Worm (Caenorhabditis elegans) whole organism, L1 larva: ENCODE measurements around the gene ZK185.2.

Experiments
- C04F5.9 ChIP-seq: sonication (generic microtip); optimal IDR thresholded peaks from 2 replicates; lab custom pipeline; 2016; ENCODE audit warnings: missing genetic modification characterization, missing compliant biosample characterization
- C16A3.4 ChIP-seq: fragments of 150-350 bp; optimal IDR thresholded peaks from 2 replicates; lab custom pipeline; 2014; ENCODE audit warnings: missing biosample characterization, missing genetic modification characterization
- C34B4.2 ChIP-seq: sonication (generic microtip); optimal IDR thresholded peaks from 2 replicates; lab custom pipeline; 2017; ENCODE audit warnings: mild to moderate bottlenecking, missing genetic modification characterization, missing compliant biosample characterization
- F16B12.6 ChIP-seq: fragments of 150-350 bp; optimal IDR thresholded peaks from 2 replicates; lab custom pipeline; 2014; ENCODE audit warnings: missing biosample characterization, missing genetic modification characterization
- Y116A8C.19 ChIP-seq: sonication (generic microtip); optimal IDR thresholded peaks from 2 replicates; lab custom pipeline; 2016; ENCODE audit warnings: missing compliant biosample characterization, missing genetic modification characterization, borderline replicate concordance
- aha-1 ChIP-seq: fragments of 150-350 bp; optimal IDR thresholded peaks from 2 replicates; lab custom pipeline; 2014; ENCODE audit warnings: missing biosample characterization, missing genetic modification characterization
- alr-1 ChIP-seq: fragments of 200-800 bp; sonication (Bioruptor generic); optimal IDR thresholded peaks from 2 replicates; lab custom pipeline; 2018; ENCODE audit warnings: borderline replicate concordance, mild to moderate bottlenecking, missing genetic modification characterization, missing compliant biosample characterization
- blmp-1 ChIP-seq: fragments of 150-350 bp; optimal IDR thresholded peaks from 2 replicates; lab custom pipeline; 2014; ENCODE audit warnings: missing biosample characterization, missing genetic modification characterization
- ceh-8 ChIP-seq: fragments of 200-800 bp; sonication (Bioruptor generic); optimal IDR thresholded peaks from 2 replicates; lab custom pipeline; 2018; ENCODE audit warnings: mild to moderate bottlenecking, missing genetic modification characterization, moderate library complexity, missing compliant biosample characterization
- ceh-82 ChIP-seq, 3 experiments: fragments of 150-350 bp in 1 of 3; sonication (generic microtip) in 2 of 3; optimal IDR thresholded peaks; 2 replicates each; lab custom pipeline; 2014 to 2017; ENCODE audit warnings: missing biosample characterization in 3 of 3, missing genetic modification characterization in 3 of 3
- ceh-88 ChIP-seq: fragments of 200-800 bp; sonication (Bioruptor generic); IDR thresholded peaks from 2 replicates; pipeline ENCODE4 v1.3.6; 2022; ENCODE audit warnings: missing genetic modification characterization, missing compliant biosample characterization
- ceh-90 ChIP-seq: sonication (generic microtip); optimal IDR thresholded peaks from 2 replicates; lab custom pipeline; 2016; ENCODE audit warnings: missing genetic modification characterization, missing compliant biosample characterization
- ces-1 ChIP-seq: fragments of 150-350 bp; optimal IDR thresholded peaks from 2 replicates; lab custom pipeline; 2014; ENCODE audit warnings: missing biosample characterization, missing genetic modification reagents, missing genetic modification characterization
- efl-1 ChIP-seq, 4 experiments: fragments of 150-350 bp; optimal IDR thresholded peaks in 3 of 4; peaks in 1 of 4; 1 replicate in 1 of 4; 2 replicates in 3 of 4; lab custom pipeline; 2014; ENCODE audit warnings: missing biosample characterization in 2 of 4, missing genetic modification characterization in 2 of 4, missing genetic modification reagents in 2 of 4
- efl-3 ChIP-seq: fragments of 200-800 bp; sonication (Bioruptor generic); optimal IDR thresholded peaks from 2 replicates; lab custom pipeline; 2018; ENCODE audit warnings: mild to moderate bottlenecking, missing genetic modification characterization, missing compliant biosample characterization
- egl-27 ChIP-seq, 2 experiments: fragments of 150-350 bp in 1 of 2; sonication (generic microtip); optimal IDR thresholded peaks; 3 replicates each; lab custom pipeline; 2017 to 2018; ENCODE audit warnings: missing biosample characterization in 2 of 2, missing genetic modification characterization in 2 of 2, missing genetic modification reagents in 2 of 2
- elt-2 ChIP-seq: sonication (generic microtip); optimal IDR thresholded peaks from 2 replicates; lab custom pipeline; 2016; ENCODE audit warnings: missing genetic modification characterization, mild to moderate bottlenecking, inconsistent platforms, missing compliant biosample characterization, missing genetic modification reagents
- ets-5 ChIP-seq: fragments of 200-800 bp; sonication (Bioruptor generic); IDR thresholded peaks from 2 replicates; pipeline ENCODE4 v1.3.6; 2022; ENCODE audit warnings: missing genetic modification characterization, missing compliant biosample characterization
- fkh-10 ChIP-seq: sonication (generic microtip); optimal IDR thresholded peaks from 2 replicates; lab custom pipeline; 2017; ENCODE audit warnings: missing biosample characterization, missing genetic modification reagents, missing genetic modification characterization
- fkh-4 ChIP-seq: sonication (generic microtip); optimal IDR thresholded peaks from 2 replicates; lab custom pipeline; 2016; ENCODE audit warnings: missing compliant biosample characterization, missing genetic modification characterization, borderline replicate concordance
- fkh-8 ChIP-seq: sonication (generic microtip); optimal IDR thresholded peaks from 2 replicates; lab custom pipeline; 2016; ENCODE audit warnings: mild to moderate bottlenecking, missing genetic modification characterization, missing compliant biosample characterization
- fos-1 ChIP-seq: fragments of 150-350 bp; optimal IDR thresholded peaks from 2 replicates; lab custom pipeline; 2014; ENCODE audit warnings: missing biosample characterization, missing genetic modification characterization
- hlh-4 ChIP-seq: sonication (generic microtip); optimal IDR thresholded peaks from 2 replicates; lab custom pipeline; 2016; ENCODE audit warnings: mild to moderate bottlenecking, missing genetic modification characterization, missing compliant biosample characterization
- irx-1 ChIP-seq: sonication (generic microtip); optimal IDR thresholded peaks from 2 replicates; lab custom pipeline; 2016; ENCODE audit warnings: missing genetic modification characterization, missing compliant biosample characterization
- jun-1 ChIP-seq: fragments of 150-350 bp; optimal IDR thresholded peaks from 2 replicates; lab custom pipeline; 2014; ENCODE audit warnings: missing biosample characterization, missing genetic modification reagents, missing genetic modification characterization
- lin-13 ChIP-seq: fragments of 150-350 bp; optimal IDR thresholded peaks from 2 replicates; lab custom pipeline; 2014; ENCODE audit warnings: missing biosample characterization, missing genetic modification reagents, missing genetic modification characterization
- lin-39 ChIP-seq: fragments of 150-350 bp; optimal IDR thresholded peaks from 2 replicates; lab custom pipeline; 2014; ENCODE audit warnings: missing biosample characterization, missing genetic modification reagents, missing genetic modification characterization
- mdl-1 ChIP-seq, 2 experiments: fragments of 150-350 bp; optimal IDR thresholded peaks; 2 replicates each; lab custom pipeline; 2014 to 2017; ENCODE audit warnings: missing biosample characterization in 2 of 2, missing genetic modification characterization in 2 of 2, inconsistent platforms in 1 of 2
- mep-1 ChIP-seq: fragments of 150-350 bp; optimal IDR thresholded peaks from 2 replicates; lab custom pipeline; 2014; ENCODE audit warnings: missing biosample characterization, missing genetic modification characterization
- nhr-12 ChIP-seq: sonication (generic microtip); optimal IDR thresholded peaks from 2 replicates; lab custom pipeline; 2017; ENCODE audit warnings: missing biosample characterization, missing genetic modification characterization
- nhr-19 ChIP-seq: fragments of 200-800 bp; sonication (Bioruptor generic); conservative IDR thresholded peaks from 2 replicates; pipeline ENCODE4 v1.3.6; 2022; ENCODE audit warnings: missing genetic modification characterization, missing compliant biosample characterization
- nhr-20 ChIP-seq: sonication (generic microtip); optimal IDR thresholded peaks from 2 replicates; lab custom pipeline; 2016; ENCODE audit warnings: mild to moderate bottlenecking, missing genetic modification characterization, missing compliant biosample characterization
- nhr-237 ChIP-seq: fragments of 150-350 bp; optimal IDR thresholded peaks from 2 replicates; lab custom pipeline; 2014; ENCODE audit warnings: missing biosample characterization, missing genetic modification characterization
- nhr-28 ChIP-seq: fragments of 150-350 bp; optimal IDR thresholded peaks from 2 replicates; lab custom pipeline; 2014; ENCODE audit warnings: missing biosample characterization, missing genetic modification characterization
- nhr-71 ChIP-seq: sonication (generic microtip); optimal IDR thresholded peaks from 2 replicates; lab custom pipeline; 2016; ENCODE audit warnings: mild to moderate bottlenecking, missing genetic modification characterization, moderate library complexity, missing compliant biosample characterization
- nhr-76 ChIP-seq: sonication (generic microtip); optimal IDR thresholded peaks from 2 replicates; lab custom pipeline; 2017; ENCODE audit warnings: missing biosample characterization, missing genetic modification characterization
- nhr-77 ChIP-seq: fragments of 150-350 bp; optimal IDR thresholded peaks from 2 replicates; lab custom pipeline; 2014; ENCODE audit warnings: missing biosample characterization, missing genetic modification characterization
- nhr-84 ChIP-seq: sonication (generic microtip); optimal IDR thresholded peaks from 2 replicates; lab custom pipeline; 2017; ENCODE audit warnings: missing biosample characterization, missing genetic modification characterization
- nhr-85 ChIP-seq: sonication (generic microtip); peaks from one replicate; lab custom pipeline; 2016; ENCODE audit warnings: missing genetic modification characterization, inconsistent platforms, missing compliant biosample characterization
- pax-3 ChIP-seq: fragments of 200-800 bp; sonication (Bioruptor generic); optimal IDR thresholded peaks from 2 replicates; lab custom pipeline; 2018; ENCODE audit warnings: mild to moderate bottlenecking, missing genetic modification characterization, moderate library complexity, missing compliant biosample characterization
- rnt-1 ChIP-seq: sonication (generic microtip); optimal IDR thresholded peaks from 2 replicates; lab custom pipeline; 2016; ENCODE audit warnings: mild to moderate bottlenecking, missing genetic modification characterization, moderate library complexity, missing compliant biosample characterization
- skn-1 ChIP-seq: fragments of 150-350 bp; optimal IDR thresholded peaks from 2 replicates; lab custom pipeline; 2014; ENCODE audit warnings: missing biosample characterization, missing genetic modification characterization
- snpc-4 ChIP-seq: fragments of 150-350 bp; optimal IDR thresholded peaks from 2 replicates; lab custom pipeline; 2014; ENCODE audit warnings: missing biosample characterization, missing genetic modification characterization
- snu-23 ChIP-seq: sonication (generic microtip); optimal IDR thresholded peaks from 2 replicates; lab custom pipeline; 2016; ENCODE audit warnings: missing genetic modification characterization, missing compliant biosample characterization
- sptf-1 ChIP-seq: fragments of 150-350 bp; optimal IDR thresholded peaks from 2 replicates; lab custom pipeline; 2014; ENCODE audit warnings: missing biosample characterization, missing genetic modification characterization
- sup-37 ChIP-seq: fragments of 200-800 bp; sonication (Bioruptor generic); optimal IDR thresholded peaks from 2 replicates; lab custom pipeline; 2018; ENCODE audit warnings: mild to moderate bottlenecking, missing genetic modification characterization, missing compliant biosample characterization
- unc-62 ChIP-seq: fragments of 150-350 bp; optimal IDR thresholded peaks from 2 replicates; lab custom pipeline; 2014; ENCODE audit warnings: missing biosample characterization, missing genetic modification reagents, missing genetic modification characterization
- unc-98 ChIP-seq: fragments of 200-800 bp; sonication (Bioruptor generic); IDR thresholded peaks from 2 replicates; pipeline ENCODE4 v1.3.6; 2022; ENCODE audit warnings: missing genetic modification characterization, missing compliant biosample characterization
- vab-15 ChIP-seq: sonication (generic microtip); optimal IDR thresholded peaks from 2 replicates; lab custom pipeline; 2017; ENCODE audit warnings: missing genotype, mild to moderate bottlenecking, missing genetic modification characterization, missing compliant biosample characterization
- xbp-1 ChIP-seq: sonication (generic microtip); optimal IDR thresholded peaks from 2 replicates; lab custom pipeline; 2016; ENCODE audit warnings: missing genetic modification characterization, missing compliant biosample characterization
- zag-1 ChIP-seq: fragments of 150-350 bp; optimal IDR thresholded peaks from 2 replicates; lab custom pipeline; 2014; ENCODE audit warnings: missing biosample characterization, missing genetic modification characterization
- zip-4 ChIP-seq: fragments of 200-800 bp; sonication (Bioruptor generic); optimal IDR thresholded peaks from 2 replicates; lab custom pipeline; 2018; ENCODE audit warnings: mild to moderate bottlenecking, missing genetic modification characterization, moderate library complexity, missing compliant biosample characterization
- ztf-11 ChIP-seq, 2 experiments: sonication (generic microtip); optimal IDR thresholded peaks; 2 replicates each; lab custom pipeline; 2016 to 2017; ENCODE audit warnings: missing genetic modification characterization in 2 of 2, missing biosample characterization in 1 of 2, missing compliant biosample characterization in 1 of 2

The ZK185.2 gene

DNA sequence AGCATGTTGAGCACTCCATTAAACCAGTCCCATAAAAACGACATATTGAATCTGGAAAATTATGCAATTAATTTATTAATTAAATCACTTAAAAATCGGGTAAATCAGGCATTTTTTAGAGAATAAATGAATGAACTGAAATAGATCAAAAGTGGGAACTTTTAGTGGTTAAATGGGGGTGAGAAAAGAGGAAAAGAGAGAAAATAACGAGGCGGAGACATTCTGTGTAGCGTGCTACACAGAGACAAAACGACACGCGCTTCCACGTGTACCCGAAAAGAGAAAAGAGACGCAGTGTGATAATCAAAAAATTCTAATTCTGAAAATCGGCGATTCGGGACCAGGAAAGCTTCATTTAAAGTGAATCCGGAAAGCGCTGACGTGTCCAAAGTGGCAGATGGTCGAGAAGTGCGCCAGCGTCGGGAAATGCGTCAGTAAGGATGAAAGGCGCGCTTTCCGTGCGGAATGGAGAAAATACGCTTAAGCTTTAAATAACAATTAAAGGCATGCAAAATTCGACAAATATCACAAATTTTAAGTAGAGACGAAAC is 23.0 kb upstream of the ZK185.2 start, which contains the start of gene sar-1 (continued):
- TF ChIP-seq Y116A8C.19 (tag; lab: Kevin White, UChicago) (no peak), mdl-1 (tag; optimal IDR thresholded peaks at IDR 0.05; lab: Kevin White, UChicago) (peak in 1 of 2 experiments; percentile 45), snu-23 (GFP tag; lab: Kevin White, UChicago) (peak; percentile 90), sup-37 (GFP tag; lab: Kevin White, UChicago) (peak; percentile 69), blmp-1 (tag; lab: Kevin White, UChicago) (peak; percentile 45), lin-39 (peak; percentile 74), nhr-237 (tag; lab: Kevin White, UChicago) (peak; percentile 41), ceh-82 (tag; optimal IDR thresholded peaks at IDR 0.05; lab: Kevin White, UChicago) (peak; percentile 73 to 80 (median 80)), nhr-76 (tag; lab: Kevin White, UChicago) (no peak), C04F5.9 (peak; percentile 35), nhr-85 (peak; percentile 85), pax-3 (tag; lab: Kevin White, UChicago) (peak; percentile 72), ets-5 (GFP tag; lab: Robert Waterston, UW) (no peak), unc-62 (GFP tag; lab: Kevin White, UChicago) (no peak), ces-1 (GFP tag; lab: Kevin White, UChicago) (no peak), lin-13 (GFP tag; lab: Kevin White, UChicago) (peak; percentile 81), vab-15 (tag; lab: Kevin White, UChicago) (no peak), fkh-4 (tag; lab: Kevin White, UChicago) (no peak), nhr-77 (tag; lab: Kevin White, UChicago) (peak; percentile 64), zip-4 (GFP tag; lab: Kevin White, UChicago) (peak; percentile 59), fkh-8 (tag; lab: Kevin White, UChicago) (peak; percentile 71), alr-1 (tag; lab: Kevin White, UChicago) (no peak), snpc-4 (tag; lab: Kevin White, UChicago) (peak; percentile 41), ceh-8 (GFP tag; lab: Kevin White, UChicago) (peak; percentile 80), xbp-1 (peak; percentile 93), hlh-4 (no peak), zag-1 (tag; lab: Kevin White, UChicago) (no peak), nhr-20 (tag; lab: Kevin White, UChicago) (peak; percentile 86), unc-98 (GFP tag; lab: Robert Waterston, UW) (no peak), nhr-12 (no peak), fkh-10 (GFP tag; lab: Kevin White, UChicago) (peak; percentile 54), elt-2 (tag; lab: Kevin White, UChicago) (peak; percentile 29), C34B4.2 (tag; lab: Kevin White, UChicago) (no peak), aha-1 (tag; lab: Kevin White, UChicago) (peak; percentile 17), rnt-1 (tag; lab: Kevin White, UChicago) (peak; percentile 91), sptf-1 (tag; lab: Kevin White, UChicago) (no peak), efl-3 (GFP tag; lab: Kevin White, UChicago) (peak; percentile 18), skn-1 (tag; lab: Kevin White, UChicago) (peak; percentile 48), ceh-90 (no peak), egl-27 (tag; optimal IDR thresholded peaks at IDR 0.05; lab: Kevin White, UChicago) (no peak), nhr-71 (tag; lab: Kevin White, UChicago) (peak; percentile 93), nhr-28 (tag; lab: Kevin White, UChicago) (no peak), nhr-19 (GFP tag; lab: Robert Waterston, UW) (peak; percentile 83), jun-1 (tag; lab: Kevin White, UChicago) (peak; percentile 69), C16A3.4 (tag; lab: Kevin White, UChicago) (peak; percentile 73), ztf-11 (tag; optimal IDR thresholded peaks at IDR 0.05; lab: Kevin White, UChicago) (peak in 1 of 2 experiments; percentile 31), mep-1 (tag; lab: Kevin White, UChicago) (peak; percentile 95), efl-1 (optimal IDR thresholded peaks at IDR 0.05; lab: Kevin White, UChicago) (peak; percentile 80 to 85), efl-1 (GFP tag; optimal IDR thresholded peaks at IDR 0.05 in 1 of 2; lab: Kevin White, UChicago) (peak; percentile 76 to 98), irx-1 (tag; lab: Kevin White, UChicago) (peak; percentile 85), nhr-84 (tag; lab: Kevin White, UChicago) (no peak), ceh-88 (GFP tag; lab: Robert Waterston, UW) (no peak), fos-1 (tag; lab: Kevin White, UChicago) (peak; percentile 80), F16B12.6 (peak; percentile 60)
